Worm (Caenorhabditis elegans): ENCODE measurements around the gene srbc-6.

ce11 chrV:3144494-3144893 is 25.4 kb upstream of the srbc-6 start, which contains the start of gene srab-10:
- TF ChIP-seq zip-8 (tag; optimal IDR thresholded peaks at IDR 0.05) (no peak), lin-13 (tag; optimal IDR thresholded peaks at IDR 0.05) (no peak), ztf-11 (tag; optimal IDR thresholded peaks at IDR 0.05) (no peak), unc-39 (tag; optimal IDR thresholded peaks at IDR 0.05) (no peak), lsy-2 (tag; optimal IDR thresholded peaks at IDR 0.05) (no peak)
